Worm (Caenorhabditis elegans) whole organism, midembryonic: ENCODE data around the gene K08F4.3.

Experiments used
- T22C8.4 ChIP-seq: fragments of 200-800 bp; sonication (Bioruptor generic); IDR thresholded peaks from 2 replicates; pipeline ENCODE4 v1.3.6; 2022; ENCODE audit warnings: missing genetic modification characterization, missing compliant biosample characterization
- flt-1 ChIP-seq: fragments of 200-800 bp; sonication (Bioruptor generic); IDR thresholded peaks from 2 replicates; pipeline ENCODE4 v1.3.6; 2022; ENCODE audit warnings: missing genetic modification characterization, missing compliant biosample characterization

DNA sequence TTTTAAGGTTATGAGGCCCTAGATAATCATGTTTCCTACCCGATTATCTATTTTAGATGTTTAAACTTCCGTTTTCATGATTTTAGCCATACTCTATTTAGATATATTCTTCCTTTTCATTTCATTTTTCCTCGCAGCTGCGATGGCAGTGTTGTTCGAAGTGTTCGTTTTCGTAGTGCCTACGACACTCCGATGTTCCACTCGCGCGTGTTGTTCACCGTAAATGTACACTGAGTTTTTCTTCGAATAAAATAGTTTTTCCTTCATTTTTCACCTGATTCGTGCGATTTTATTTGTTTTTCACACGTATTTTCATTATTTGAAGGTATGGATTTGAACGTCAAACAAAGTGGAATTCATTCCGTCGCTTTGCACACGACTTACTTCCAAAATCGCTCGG is 32.2 kb upstream of the K08F4.3 start, which contains the start of gene dis-3:
- TF ChIP-seq flt-1 (GFP tag; lab: Robert Waterston, UW) (no peak), T22C8.4 (GFP tag; lab: Robert Waterston, UW) (no peak)
